Worm (Caenorhabditis elegans) whole organism, mixed stage, embryonic: Measurements from ENCODE around the gene srt-43.

ENCODE experiments used
- M03D4.4 ChIP-seq: sonication (generic microtip); optimal IDR thresholded peaks from 2 replicates; lab custom pipeline; 2017; ENCODE audit warnings: mild to moderate bottlenecking, missing genetic modification characterization, missing compliant biosample characterization
- bed-3 ChIP-seq: fragments of 200-800 bp; sonication (Bioruptor generic); optimal IDR thresholded peaks from 3 replicates; lab custom pipeline; 2018; ENCODE audit warnings: mild to moderate bottlenecking, missing genetic modification characterization, moderate library complexity, missing compliant biosample characterization
- blmp-1 ChIP-seq: fragments of 150-350 bp; optimal IDR thresholded peaks from 2 replicates; lab custom pipeline; 2014; ENCODE audit warnings: missing biosample characterization, missing genetic modification characterization
- ceh-39 ChIP-seq: fragments of 150-350 bp; optimal IDR thresholded peaks from 2 replicates; lab custom pipeline; 2014; ENCODE audit warnings: missing biosample characterization, missing genetic modification characterization
- ceh-43 ChIP-seq: fragments of 200-800 bp; sonication (Bioruptor generic); optimal IDR thresholded peaks from 2 replicates; lab custom pipeline; 2018; ENCODE audit warnings: mild to moderate bottlenecking, missing genetic modification characterization, moderate library complexity, missing compliant biosample characterization
- ceh-83 ChIP-seq: fragments of 200-800 bp; sonication (Bioruptor generic); optimal IDR thresholded peaks from 2 replicates; lab custom pipeline; 2018; ENCODE audit warnings: mild to moderate bottlenecking, missing genetic modification characterization, missing compliant biosample characterization
- ces-1 ChIP-seq: fragments of 150-350 bp; optimal IDR thresholded peaks from 2 replicates; lab custom pipeline; 2014; ENCODE audit warnings: missing biosample characterization, missing genetic modification reagents, missing genetic modification characterization
- cnd-1 ChIP-seq: fragments of 200-800 bp; sonication (Bioruptor generic); optimal IDR thresholded peaks from 2 replicates; lab custom pipeline; 2018; ENCODE audit warnings: mild to moderate bottlenecking, missing genetic modification characterization, missing compliant biosample characterization
- drap-1 ChIP-seq: fragments of 200-800 bp; sonication (Bioruptor generic); optimal IDR thresholded peaks from 3 replicates; lab custom pipeline; 2018; ENCODE audit warnings: mild to moderate bottlenecking, missing genetic modification characterization, missing compliant biosample characterization
- elt-1 ChIP-seq: sonication (generic microtip); optimal IDR thresholded peaks from 2 replicates; lab custom pipeline; 2017; ENCODE audit warnings: missing genetic modification characterization, mild to moderate bottlenecking, missing compliant biosample characterization, antibody characterized with exemption, moderate library complexity, borderline replicate concordance; ENCODE audit not compliant: insufficient read depth
- elt-3 ChIP-seq: fragments of 150-350 bp; optimal IDR thresholded peaks from 2 replicates; lab custom pipeline; 2014; ENCODE audit warnings: missing biosample characterization, missing genetic modification characterization
- flh-1 ChIP-seq: fragments of 200-800 bp; sonication (Bioruptor generic); optimal IDR thresholded peaks from 2 replicates; lab custom pipeline; 2018; ENCODE audit warnings: mild to moderate bottlenecking, missing genetic modification characterization, moderate library complexity, missing compliant biosample characterization
- ham-2 ChIP-seq: fragments of 200-800 bp; sonication (Bioruptor generic); optimal IDR thresholded peaks from 2 replicates; lab custom pipeline; 2018; ENCODE audit warnings: mild to moderate bottlenecking, missing genetic modification characterization, missing compliant biosample characterization
- hlh-1 ChIP-seq: fragments of 150-350 bp; optimal IDR thresholded peaks from 2 replicates; lab custom pipeline; 2014; ENCODE audit warnings: missing biosample characterization, missing genetic modification reagents, missing genetic modification characterization
- lin-13 ChIP-seq: fragments of 150-350 bp; optimal IDR thresholded peaks from 2 replicates; lab custom pipeline; 2014; ENCODE audit warnings: missing biosample characterization, missing genetic modification characterization
- lsy-2 ChIP-seq: fragments of 150-350 bp; optimal IDR thresholded peaks from 2 replicates; lab custom pipeline; 2014; ENCODE audit warnings: missing biosample characterization, missing genetic modification characterization
- mep-1 ChIP-seq: fragments of 150-350 bp; optimal IDR thresholded peaks from 2 replicates; lab custom pipeline; 2017; ENCODE audit warnings: missing biosample characterization, missing genetic modification reagents, missing genetic modification characterization, inconsistent platforms
- nhr-12 ChIP-seq: fragments of 150-350 bp; optimal IDR thresholded peaks from 2 replicates; lab custom pipeline; 2014; ENCODE audit warnings: missing biosample characterization, missing genetic modification characterization
- nhr-2 ChIP-seq: fragments of 150-350 bp; optimal IDR thresholded peaks from 2 replicates; lab custom pipeline; 2014; ENCODE audit warnings: missing biosample characterization, missing genetic modification characterization
- nhr-237 ChIP-seq: fragments of 150-350 bp; optimal IDR thresholded peaks from 2 replicates; lab custom pipeline; 2014; ENCODE audit warnings: missing biosample characterization, missing genetic modification characterization
- nhr-28 ChIP-seq: fragments of 150-350 bp; optimal IDR thresholded peaks from 2 replicates; lab custom pipeline; 2014; ENCODE audit warnings: missing biosample characterization, missing genetic modification characterization
- nhr-76 ChIP-seq: sonication (generic microtip); optimal IDR thresholded peaks from 2 replicates; lab custom pipeline; 2017; ENCODE audit warnings: missing biosample characterization, missing genetic modification characterization
- pha-4 ChIP-seq: fragments of 150-350 bp; optimal IDR thresholded peaks from 2 replicates; lab custom pipeline; 2018; ENCODE audit warnings: missing biosample characterization, missing genetic modification reagents, missing genetic modification characterization
- sem-2 ChIP-seq: fragments of 200-800 bp; sonication (Bioruptor generic); optimal IDR thresholded peaks from 2 replicates; lab custom pipeline; 2018; ENCODE audit warnings: mild to moderate bottlenecking, missing genetic modification characterization, missing compliant biosample characterization
- snpc-4 ChIP-seq: fragments of 150-350 bp; optimal IDR thresholded peaks from 2 replicates; lab custom pipeline; 2014; ENCODE audit warnings: missing biosample characterization, missing genetic modification characterization
- sptf-1 ChIP-seq: sonication (generic microtip); optimal IDR thresholded peaks from 2 replicates; lab custom pipeline; 2017; ENCODE audit warnings: mild to moderate bottlenecking, missing genetic modification characterization, moderate library complexity, missing compliant biosample characterization
- unc-120 ChIP-seq: sonication (generic microtip); optimal IDR thresholded peaks from 2 replicates; lab custom pipeline; 2017; ENCODE audit warnings: missing genetic modification characterization, missing compliant biosample characterization; ENCODE audit not compliant: poor library complexity, severe bottlenecking
- unc-39 ChIP-seq: fragments of 150-350 bp; optimal IDR thresholded peaks from 2 replicates; lab custom pipeline; 2014; ENCODE audit warnings: missing biosample characterization, missing genetic modification characterization
- unc-62 ChIP-seq: fragments of 150-350 bp; optimal IDR thresholded peaks from 2 replicates; lab custom pipeline; 2014; ENCODE audit warnings: missing biosample characterization, missing genetic modification reagents, missing genetic modification characterization
- zip-8 ChIP-seq: fragments of 150-350 bp; optimal IDR thresholded peaks from 2 replicates; lab custom pipeline; 2014; ENCODE audit warnings: missing biosample characterization, missing genetic modification characterization
- ztf-11 ChIP-seq: fragments of 150-350 bp; optimal IDR thresholded peaks from 2 replicates; lab custom pipeline; 2014; ENCODE audit warnings: missing biosample characterization, missing genetic modification characterization

Gene srt-43

ce11 chrV:12784861-12785260, 15.8 kb downstream of the srt-43 start, which contains the start of gene sre-20:
sre-20 (minus strand) TSS chrV:12784961.
- TF ChIP-seq lin-13 (tag; lab: Kevin White, UChicago) (no peak), mep-1 (tag; lab: Kevin White, UChicago) (no peak), unc-39 (no peak), sem-2 (GFP tag; lab: Kevin White, UChicago) (no peak), ces-1 (no peak), elt-3 (tag; lab: Kevin White, UChicago) (no peak), nhr-237 (tag; lab: Kevin White, UChicago) (no peak), ztf-11 (tag; lab: Kevin White, UChicago) (no peak), lsy-2 (tag; lab: Kevin White, UChicago) (no peak), ceh-43 (GFP tag; lab: Kevin White, UChicago) (no peak), pha-4 (tag; lab: Kevin White, UChicago) (no peak), blmp-1 (tag; lab: Kevin White, UChicago) (no peak), snpc-4 (no peak), bed-3 (no peak), elt-1 (tag; lab: Kevin White, UChicago) (no peak)
- TF ChIP-seq, all 35 proteins: peak for 0

ce11 chrV:12786340-12786739, 17.3 kb downstream of the srt-43 start:
- TF ChIP-seq flh-1 (GFP tag; lab: Kevin White, UChicago) (no peak), unc-120 (tag; lab: Kevin White, UChicago) (no peak), nhr-12 (tag; lab: Kevin White, UChicago) (no peak), drap-1 (GFP tag; lab: Kevin White, UChicago) (no peak), zip-8 (no peak), unc-62 (GFP tag; lab: Kevin White, UChicago) (no peak), nhr-28 (tag; lab: Kevin White, UChicago) (no peak), M03D4.4 (tag; lab: Kevin White, UChicago) (no peak), lsy-2 (tag; lab: Kevin White, UChicago) (no peak), ceh-43 (GFP tag; lab: Kevin White, UChicago) (no peak), elt-1 (tag; lab: Kevin White, UChicago) (no peak), ceh-39 (tag; lab: Kevin White, UChicago) (no peak), nhr-237 (tag; lab: Kevin White, UChicago) (no peak), cnd-1 (tag; lab: Kevin White, UChicago) (no peak), sptf-1 (tag; lab: Kevin White, UChicago) (no peak), mep-1 (tag; lab: Kevin White, UChicago) (no peak), ces-1 (no peak), sem-2 (GFP tag; lab: Kevin White, UChicago) (no peak), unc-39 (no peak), blmp-1 (tag; lab: Kevin White, UChicago) (no peak)

DNA sequence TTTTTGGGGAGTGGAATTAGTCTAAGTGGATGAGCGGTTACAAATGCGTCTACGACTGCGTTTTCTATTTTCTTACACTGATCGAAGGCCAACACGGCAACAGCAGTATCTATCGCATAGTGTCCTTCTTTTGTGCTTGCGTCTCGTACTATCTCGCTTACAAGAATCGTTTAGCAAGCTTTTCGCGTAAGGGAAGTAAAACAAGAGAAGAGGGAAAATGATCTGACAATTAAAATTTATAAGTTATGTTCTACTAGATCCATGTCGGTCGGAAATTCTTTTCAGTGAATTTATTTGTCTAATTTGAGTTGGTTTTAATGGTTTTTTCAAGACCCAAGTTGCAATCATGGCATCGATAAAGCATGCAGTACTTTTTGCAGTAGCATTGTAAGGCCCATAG, 18.0 kb downstream of the srt-43 start, which contains the start of gene fkb-4:
TSS of gene fkb-4 (minus strand) at position 101 of the 400 bp plus-strand sequence.
- TF ChIP-seq nhr-12 (tag; lab: Kevin White, UChicago) (no peak), sptf-1 (tag; lab: Kevin White, UChicago) (no peak), elt-3 (tag; lab: Kevin White, UChicago) (no peak)
- TF ChIP-seq, all 35 proteins: peak for 0

DNA sequence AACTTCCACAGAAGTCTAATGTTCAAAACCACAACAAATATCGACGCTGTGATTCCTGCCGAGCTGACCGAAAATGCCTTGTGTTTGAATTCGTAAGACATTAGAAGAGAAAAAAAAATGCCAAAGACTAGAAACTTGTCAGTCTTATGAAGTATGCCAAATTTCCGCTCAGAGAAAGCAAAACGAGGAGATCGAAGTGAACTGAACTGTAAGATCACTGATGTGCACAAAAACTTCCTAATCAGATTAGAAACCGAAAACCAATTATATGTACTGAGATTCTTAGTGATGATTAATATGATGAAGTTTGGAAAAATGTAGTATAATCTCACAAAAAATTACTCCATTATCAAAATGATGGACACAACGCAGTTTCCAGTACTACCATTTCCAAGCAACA, 19.4 kb downstream of the srt-43 start, which contains the start of gene srbc-44:
TSS of gene srbc-44 (minus strand) at position 101 of the 400 bp plus-strand sequence.
- no peak for TF ChIP-seq hlh-1 (tag; lab: Kevin White, UChicago)
- no peak for TF ChIP-seq nhr-12 (tag; lab: Kevin White, UChicago)
- TF ChIP-seq nhr-237 (tag; lab: Kevin White, UChicago) = no peak
- TF ChIP-seq ceh-83 (GFP tag; lab: Kevin White, UChicago) = no peak
- no peak for TF ChIP-seq nhr-76 (tag; lab: Kevin White, UChicago)
- no peak for TF ChIP-seq pha-4 (tag; lab: Kevin White, UChicago)
- no peak for TF ChIP-seq zip-8
- TF ChIP-seq cnd-1 (tag; lab: Kevin White, UChicago) = no peak
- TF ChIP-seq ceh-43 (GFP tag; lab: Kevin White, UChicago) = no peak
- no peak for TF ChIP-seq bed-3
- TF ChIP-seq lin-13 (tag; lab: Kevin White, UChicago) = no peak
- TF ChIP-seq ham-2 = no peak
- TF ChIP-seq ceh-39 (tag; lab: Kevin White, UChicago) = no peak
- TF ChIP-seq snpc-4 = no peak
- no peak for TF ChIP-seq blmp-1 (tag; lab: Kevin White, UChicago)

ce11 chrV:12790188-12790587, 21.1 kb downstream of the srt-43 start, which contains the start of gene srbc-43:
srbc-43 (minus strand) TSS chrV:12790518.
- TF ChIP-seq flh-1 (GFP tag; lab: Kevin White, UChicago) (no peak), cnd-1 (tag; lab: Kevin White, UChicago) (no peak), nhr-28 (tag; lab: Kevin White, UChicago) (no peak), nhr-2 (tag; lab: Kevin White, UChicago) (no peak), lsy-2 (tag; lab: Kevin White, UChicago) (no peak), ztf-11 (tag; lab: Kevin White, UChicago) (no peak), lin-13 (tag; lab: Kevin White, UChicago) (no peak), ceh-39 (tag; lab: Kevin White, UChicago) (no peak), M03D4.4 (tag; lab: Kevin White, UChicago) (no peak), ham-2 (no peak), unc-62 (GFP tag; lab: Kevin White, UChicago) (no peak)
